Fruit fly (Drosophila melanogaster): ENCODE results near the gene CG31954.
A peak's percentile ranks its signal among the peaks of the same experiment; 100 is the strongest.

CG31954 gene

DNA sequence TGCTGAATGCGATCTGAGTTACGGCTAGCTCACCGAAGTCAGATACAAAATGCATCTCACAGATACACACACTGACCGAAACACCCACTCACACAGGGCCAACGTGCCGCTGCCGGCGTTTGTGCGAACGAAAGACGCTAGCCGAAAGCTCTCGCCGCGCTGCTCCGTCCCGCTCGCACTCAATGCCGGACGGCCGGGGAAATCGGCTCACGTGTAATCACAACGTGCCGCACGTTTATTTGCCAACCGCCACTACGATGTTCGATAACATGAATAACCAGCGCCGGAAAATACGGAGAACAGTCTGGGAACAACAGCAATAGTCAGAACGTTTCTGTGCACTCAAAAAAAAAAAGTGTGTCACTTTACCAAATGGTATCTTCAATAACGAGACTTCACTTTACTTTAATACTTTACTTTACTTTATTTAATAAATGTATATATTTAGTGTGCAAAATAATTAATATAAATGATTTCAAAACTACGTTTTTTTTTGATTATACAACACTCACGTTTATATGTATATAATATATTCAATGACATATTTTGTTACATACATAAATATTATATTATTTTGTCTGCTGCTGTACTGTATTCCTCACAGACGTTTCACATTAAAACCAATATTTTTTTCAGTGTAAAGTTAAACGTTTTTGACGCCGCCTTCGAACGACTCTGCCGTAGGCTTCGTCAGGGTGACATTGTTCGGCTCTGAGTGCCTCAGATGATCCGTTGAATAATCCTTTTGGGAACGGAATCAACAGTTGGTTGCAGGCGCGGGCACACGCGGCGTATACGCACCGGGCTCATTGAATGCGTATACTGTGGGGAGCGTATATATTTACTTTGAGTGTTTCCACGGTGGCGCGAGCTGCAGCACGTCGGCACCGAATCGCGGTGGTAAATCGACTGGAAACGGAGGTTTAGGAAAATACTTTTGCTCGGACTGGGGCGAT, 2.4 kb downstream of the CG31954 start, which contains the start of gene tim (continued):
- TF ChIP-seq Hsf (GFP tag; optimal IDR thresholded peaks at IDR 0.05), result no peak
- TF ChIP-seq CG14710 (tag; optimal IDR thresholded peaks at IDR 0.05), result peak; percentile 39
- TF ChIP-seq CG11696 (GFP tag; IDR thresholded peaks at IDR 0.05), result no peak
- TF ChIP-seq eyg (GFP tag; optimal IDR thresholded peaks at IDR 0.05), result no peak
- TF ChIP-seq bigmax (GFP tag; optimal IDR thresholded peaks at IDR 0.05), result no peak
- no peak for TF ChIP-seq Six4 (GFP tag; optimal IDR thresholded peaks at IDR 0.05)
- no peak for TF ChIP-seq CG1792 (GFP tag; optimal IDR thresholded peaks at IDR 0.05)
- no peak for TF ChIP-seq CG4404 (GFP tag; IDR thresholded peaks at IDR 0.05)
- peak; percentile 62; the same call in 1 of the 2 replicates for TF ChIP-seq Ptx1 (GFP tag; IDR thresholded peaks at IDR 0.05)
- TF ChIP-seq CG12236 (GFP tag; optimal IDR thresholded peaks at IDR 0.05), result no peak
- TF ChIP-seq gt (GFP tag; IDR thresholded peaks at IDR 0.05), result no peak
- no peak for TF ChIP-seq Lhr (GFP tag; optimal IDR thresholded peaks at IDR 0.05)
- TF ChIP-seq sim (GFP tag; IDR thresholded peaks at IDR 0.05), result no peak
- no peak for TF ChIP-seq klu (GFP tag; IDR thresholded peaks at IDR 0.05)
- peak; percentile 4 for TF ChIP-seq CG3407 (GFP tag; optimal IDR thresholded peaks at IDR 0.05)
- no peak for TF ChIP-seq CG4282 (GFP tag; optimal IDR thresholded peaks at IDR 0.05)
- no peak for TF ChIP-seq dmrt99B (tag; optimal IDR thresholded peaks at IDR 0.05)
- TF ChIP-seq fd64A (GFP tag; optimal IDR thresholded peaks at IDR 0.05), result no peak
- TF ChIP-seq wek (GFP tag; optimal IDR thresholded peaks at IDR 0.05), result no peak
- TF ChIP-seq CG6765 (GFP tag; optimal IDR thresholded peaks at IDR 0.05), result no peak
- no peak for TF ChIP-seq chif (GFP tag; optimal IDR thresholded peaks at IDR 0.05)
- no peak for TF ChIP-seq CG6791 (GFP tag; IDR thresholded peaks at IDR 0.05; ENCODE audit: partially characterized antibody)
- no peak for TF ChIP-seq pzg (GFP tag; optimal IDR thresholded peaks at IDR 0.05)
- no peak for TF ChIP-seq CG1233 (GFP tag; optimal IDR thresholded peaks at IDR 0.05)
- no peak for TF ChIP-seq CG17568 (GFP tag; optimal IDR thresholded peaks at IDR 0.05)
- TF ChIP-seq CG11723 (GFP tag; optimal IDR thresholded peaks at IDR 0.05), result no peak
- no peak for TF ChIP-seq CG13296 (GFP tag; optimal IDR thresholded peaks at IDR 0.05)
- TF ChIP-seq dimm (GFP tag; IDR thresholded peaks at IDR 0.05), result no peak
- peak in 1 of 2 experiments; percentile 76 for TF ChIP-seq Pdp1 (GFP tag; optimal IDR thresholded peaks at IDR 0.05)
- TF ChIP-seq gro (GFP tag; optimal IDR thresholded peaks at IDR 0.05), result no peak
- TF ChIP-seq disco-r (GFP tag; optimal IDR thresholded peaks at IDR 0.05), result no peak
- no peak for TF ChIP-seq Mrtf (GFP tag; IDR thresholded peaks at IDR 0.05)
- no peak for TF ChIP-seq MTF-1 (GFP tag; optimal IDR thresholded peaks at IDR 0.05; ENCODE audit: borderline replicate concordance)
- TF ChIP-seq Adf1 (GFP tag; IDR thresholded peaks at IDR 0.05), result peak; percentile 66; the same call in 1 of the 2 replicates
- no peak for TF ChIP-seq CG7357 (GFP tag; IDR thresholded peaks at IDR 0.05)
- no peak for TF ChIP-seq CG4328 (GFP tag; optimal IDR thresholded peaks at IDR 0.05)
- no peak for TF ChIP-seq Dip2 (GFP tag; IDR thresholded peaks at IDR 0.05)
- TF ChIP-seq Deaf1 (tag; optimal IDR thresholded peaks at IDR 0.05), result peak; percentile 72
- no peak for TF ChIP-seq shn (GFP tag; optimal IDR thresholded peaks at IDR 0.05)
- TF ChIP-seq sr (GFP tag; IDR thresholded peaks at IDR 0.05), result peak; percentile 91
- no peak for TF ChIP-seq CG6175 (GFP tag; IDR thresholded peaks at IDR 0.05)
- peak; percentile 25; the same call in 1 of the 2 replicates for TF ChIP-seq CG13287 (GFP tag; IDR thresholded peaks at IDR 0.05; ENCODE audit: partially characterized antibody)
- 0 out of 2 replicates have a peak, but pooled peaks have one; percentile 42 for TF ChIP-seq HLH3B (GFP tag; IDR thresholded peaks at IDR 0.05)
- TF ChIP-seq CG4424 (GFP tag; optimal IDR thresholded peaks at IDR 0.05), result peak; percentile 51
- TF ChIP-seq yki (optimal IDR thresholded peaks at IDR 0.05), result no peak
- TF ChIP-seq NFAT (GFP tag; IDR thresholded peaks at IDR 0.05), result 0 out of 2 replicates have a peak, but pooled peaks have one; percentile 16
- TF ChIP-seq Camta (GFP tag; optimal IDR thresholded peaks at IDR 0.05), result no peak
- TF ChIP-seq CG17802 (tag; optimal IDR thresholded peaks at IDR 0.05), result no peak
- TF ChIP-seq CG10147 (GFP tag; optimal IDR thresholded peaks at IDR 0.05), result no peak
